Fruit fly (Drosophila melanogaster) whole organism, prepupa: ENCODE results near the gene CG8870.

ENCODE experiments used
- Blimp-1 ChIP-seq: fragments of 200-800 bp; sonication (Bioruptor generic); optimal IDR thresholded peaks from 3 replicates; lab custom pipeline; 2017; ENCODE audit warnings: missing biosample characterization, missing genetic modification characterization, mild to moderate bottlenecking, moderate library complexity, missing genetic modification reagents
- CG10631 ChIP-seq: fragments of 200-800 bp; sonication (Bioruptor generic); optimal IDR thresholded peaks from 2 replicates; lab custom pipeline; 2016; ENCODE audit warnings: missing biosample characterization, missing genetic modification characterization
- CG11902 ChIP-seq: fragments of 200-800 bp; sonication (Bioruptor generic); optimal IDR thresholded peaks from 3 replicates; lab custom pipeline; 2016; ENCODE audit warnings: missing biosample characterization, missing genetic modification characterization
- CG15336 ChIP-seq: fragments of 200-800 bp; sonication (Bioruptor generic); IDR thresholded peaks from 2 replicates; pipeline ENCODE4 v1.3.6; 2022; ENCODE audit warnings: missing biosample characterization, missing genetic modification characterization
- CG1621 ChIP-seq: fragments of 200-800 bp; sonication (Bioruptor generic); optimal IDR thresholded peaks from 3 replicates; lab custom pipeline; 2018; ENCODE audit warnings: missing biosample characterization, mild to moderate bottlenecking, missing genetic modification characterization
- CG3032 ChIP-seq: fragments of 200-800 bp; optimal IDR thresholded peaks from 2 replicates; lab custom pipeline; 2019; ENCODE audit warnings: missing biosample characterization, mild to moderate bottlenecking, missing genetic modification characterization, moderate library complexity
- CG32006 ChIP-seq: fragments of 200-800 bp; sonication (Bioruptor generic); optimal IDR thresholded peaks from 3 replicates; lab custom pipeline; 2017; ENCODE audit warnings: missing biosample characterization, mild to moderate bottlenecking, missing genetic modification characterization
- CG4318 ChIP-seq: fragments of 200-800 bp; sonication (Bioruptor generic); optimal IDR thresholded peaks from 3 replicates; lab custom pipeline; 2017; ENCODE audit warnings: missing biosample characterization, mild to moderate bottlenecking, missing genetic modification characterization
- CG6163 ChIP-seq: fragments of 200-800 bp; sonication (Bioruptor generic); IDR thresholded peaks from 3 replicates; pipeline ENCODE4 v1.3.6; 2022; ENCODE audit warnings: missing biosample characterization, missing genetic modification characterization
- CG6276 ChIP-seq: fragments of 200-800 bp; sonication (Bioruptor generic); optimal IDR thresholded peaks from 2 replicates; lab custom pipeline; 2017; ENCODE audit warnings: missing biosample characterization, mild to moderate bottlenecking, missing genetic modification characterization
- CG6792 ChIP-seq: fragments of 200-800 bp; sonication (Bioruptor generic); optimal IDR thresholded peaks from 3 replicates; lab custom pipeline; 2016; ENCODE audit warnings: missing biosample characterization, missing genetic modification characterization
- CG6854 ChIP-seq: fragments of 200-800 bp; sonication (Bioruptor generic); optimal IDR thresholded peaks from 2 replicates; lab custom pipeline; 2017; ENCODE audit warnings: missing biosample characterization, mild to moderate bottlenecking, missing genetic modification characterization
- CG8319 ChIP-seq: fragments of 200-800 bp; sonication (Bioruptor generic); optimal IDR thresholded peaks from 3 replicates; lab custom pipeline; 2016; ENCODE audit warnings: missing biosample characterization, missing genetic modification characterization
- CG9139 ChIP-seq: fragments of 200-800 bp; sonication (Bioruptor generic); optimal IDR thresholded peaks from 3 replicates; lab custom pipeline; 2017; ENCODE audit warnings: missing biosample characterization, mild to moderate bottlenecking, missing genetic modification characterization
- Eip75B ChIP-seq: fragments of 200-800 bp; sonication (Bioruptor generic); optimal IDR thresholded peaks from 3 replicates; lab custom pipeline; 2016; ENCODE audit warnings: missing biosample characterization, missing genetic modification characterization
- Eip78C ChIP-seq: fragments of 200-800 bp; sonication (Bioruptor generic); peaks from one replicate; lab custom pipeline; 2016; ENCODE audit warnings: missing biosample characterization, missing genetic modification characterization
- Eip93F ChIP-seq: fragments of 200-800 bp; sonication (Bioruptor generic); optimal IDR thresholded peaks from 2 replicates; lab custom pipeline; 2016; ENCODE audit warnings: missing biosample characterization, mild to moderate bottlenecking, missing genetic modification characterization
- Ets21C ChIP-seq: fragments of 200-800 bp; sonication (Bioruptor generic); optimal IDR thresholded peaks from 3 replicates; lab custom pipeline; 2016; ENCODE audit warnings: missing biosample characterization, missing genetic modification characterization
- Ets96B ChIP-seq: fragments of 200-800 bp; optimal IDR thresholded peaks from 2 replicates; lab custom pipeline; 2019; ENCODE audit warnings: missing biosample characterization, mild to moderate bottlenecking, missing genetic modification characterization, moderate library complexity
- Hr38 ChIP-seq: sonication (Bioruptor generic); optimal IDR thresholded peaks from 2 replicates; lab custom pipeline; 2016; ENCODE audit warnings: missing biosample characterization, missing genetic modification characterization
- Hr39 ChIP-seq: fragments of 200-800 bp; sonication (Bioruptor generic); optimal IDR thresholded peaks from 2 replicates; lab custom pipeline; 2016; ENCODE audit warnings: missing biosample characterization, missing genetic modification characterization
- Hr4 ChIP-seq: fragments of 200-800 bp; sonication (Bioruptor generic); optimal IDR thresholded peaks from 3 replicates; lab custom pipeline; 2016; ENCODE audit warnings: missing biosample characterization, missing genetic modification characterization
- Lpt ChIP-seq: fragments of 200-800 bp; sonication (Bioruptor generic); optimal IDR thresholded peaks from 3 replicates; lab custom pipeline; 2016; ENCODE audit warnings: missing biosample characterization, missing genetic modification characterization
- Met ChIP-seq: fragments of 200-800 bp; sonication (Bioruptor generic); optimal IDR thresholded peaks from 3 replicates; lab custom pipeline; 2016; ENCODE audit warnings: missing biosample characterization, missing genetic modification characterization
- OdsH ChIP-seq: fragments of 200-800 bp; sonication (Bioruptor generic); optimal IDR thresholded peaks from 3 replicates; lab custom pipeline; 2016; ENCODE audit warnings: missing biosample characterization, missing genetic modification characterization
- Smox ChIP-seq: fragments of 200-800 bp; sonication (Bioruptor generic); optimal IDR thresholded peaks from 3 replicates; lab custom pipeline; 2016; ENCODE audit warnings: missing biosample characterization, missing genetic modification characterization
- Sox102F ChIP-seq: fragments of 200-800 bp; sonication (Bioruptor generic); optimal IDR thresholded peaks from 2 replicates; lab custom pipeline; 2016; ENCODE audit warnings: missing biosample characterization, mild to moderate bottlenecking, missing genetic modification characterization
- Sox14 ChIP-seq: fragments of 200-800 bp; sonication (Bioruptor generic); optimal IDR thresholded peaks from 3 replicates; lab custom pipeline; 2016; ENCODE audit warnings: missing biosample characterization, missing genetic modification characterization
- Sox15 ChIP-seq: fragments of 200-800 bp; sonication (Bioruptor generic); optimal IDR thresholded peaks from 3 replicates; lab custom pipeline; 2016; ENCODE audit warnings: missing biosample characterization, missing genetic modification characterization
- achi ChIP-seq: fragments of 200-800 bp; sonication (Bioruptor generic); optimal IDR thresholded peaks from 3 replicates; lab custom pipeline; 2016; ENCODE audit warnings: missing biosample characterization, missing genetic modification characterization
- acj6 ChIP-seq: fragments of 200-800 bp; sonication (Bioruptor generic); optimal IDR thresholded peaks from 3 replicates; lab custom pipeline; 2016; ENCODE audit warnings: missing biosample characterization, missing genetic modification characterization
- cyc ChIP-seq: fragments of 200-800 bp; sonication (Bioruptor generic); optimal IDR thresholded peaks from 3 replicates; lab custom pipeline; 2016; ENCODE audit warnings: missing biosample characterization, missing genetic modification characterization
- dac ChIP-seq: fragments of 200-800 bp; sonication (Bioruptor generic); optimal IDR thresholded peaks from 2 replicates; lab custom pipeline; 2017; ENCODE audit warnings: missing biosample characterization, mild to moderate bottlenecking, missing genetic modification characterization
- dsx ChIP-seq: fragments of 200-800 bp; optimal IDR thresholded peaks from 3 replicates; lab custom pipeline; 2019; ENCODE audit warnings: missing biosample characterization, mild to moderate bottlenecking, missing genetic modification characterization, moderate library complexity; ENCODE audit not compliant: poor library complexity, severe bottlenecking
- esn ChIP-seq: fragments of 200-800 bp; sonication (Bioruptor generic); optimal IDR thresholded peaks from 2 replicates; lab custom pipeline; 2016; ENCODE audit warnings: missing biosample characterization, mild to moderate bottlenecking, missing genetic modification characterization, moderate library complexity
- fd59A ChIP-seq: fragments of 200-800 bp; sonication (Bioruptor generic); optimal IDR thresholded peaks from 2 replicates; lab custom pipeline; 2017; ENCODE audit warnings: missing biosample characterization, mild to moderate bottlenecking, missing genetic modification characterization, missing genetic modification reagents
- fkh ChIP-seq: fragments of 200-800 bp; sonication (Bioruptor generic); optimal IDR thresholded peaks from 3 replicates; lab custom pipeline; 2017; ENCODE audit warnings: missing biosample characterization, mild to moderate bottlenecking, missing genetic modification characterization, moderate library complexity
- lz ChIP-seq: fragments of 200-800 bp; sonication (Bioruptor generic); optimal IDR thresholded peaks from 3 replicates; lab custom pipeline; 2016; ENCODE audit warnings: missing biosample characterization, missing genetic modification characterization
- pdm3 ChIP-seq: fragments of 200-800 bp; sonication (Bioruptor generic); optimal IDR thresholded peaks from 3 replicates; lab custom pipeline; 2016; ENCODE audit warnings: missing biosample characterization, missing genetic modification characterization
- salr ChIP-seq, 2 experiments: fragments of 200-800 bp; sonication (Bioruptor generic); optimal IDR thresholded peaks; 3 replicates each; lab custom pipeline; 2016 to 2018; ENCODE audit warnings: missing biosample characterization in 2 of 2, missing genetic modification characterization in 2 of 2, mild to moderate bottlenecking in 1 of 2
- svp ChIP-seq: fragments of 200-800 bp; sonication (Bioruptor generic); peaks from one replicate; lab custom pipeline; 2016; ENCODE audit warnings: missing biosample characterization, missing genetic modification characterization
- topi ChIP-seq: fragments of 200-800 bp; sonication (Bioruptor generic); optimal IDR thresholded peaks from 3 replicates; lab custom pipeline; 2016; ENCODE audit warnings: missing biosample characterization, missing genetic modification characterization

CG8870 gene

dm6 chr3R:13401722-13402296, 22.2 kb downstream of the CG8870 start, which contains the start of gene GILT1 (continued):
- TF ChIP-seq Ets21C (GFP tag; lab: Kevin White, UChicago): no peak
- TF ChIP-seq fkh (GFP tag; lab: Kevin White, UChicago): peak; percentile 11
- TF ChIP-seq Hr38: no peak
- no peak for TF ChIP-seq cyc (GFP tag; lab: Kevin White, UChicago)
- TF ChIP-seq CG6276 (GFP tag; lab: Kevin White, UChicago): no peak
- no peak for TF ChIP-seq CG4318 (GFP tag; lab: Kevin White, UChicago)
- no peak for TF ChIP-seq Hr39 (GFP tag; lab: Kevin White, UChicago)
- no peak for TF ChIP-seq CG8319 (GFP tag; lab: Kevin White, UChicago)
- no peak for TF ChIP-seq CG11902
- TF ChIP-seq Smox (GFP tag; lab: Kevin White, UChicago): peak; percentile 30
- no peak for TF ChIP-seq Lpt (GFP tag; lab: Kevin White, UChicago)
- no peak for TF ChIP-seq CG6792 (GFP tag; lab: Kevin White, UChicago)
- no peak for TF ChIP-seq CG9139 (GFP tag; lab: Kevin White, UChicago)
- TF ChIP-seq CG10631 (GFP tag; lab: Kevin White, UChicago): no peak
- no peak for TF ChIP-seq fd59A

- TF ChIP-seq Ets96B: no peak
- no peak for TF ChIP-seq Met
- TF ChIP-seq lz (GFP tag; lab: Kevin White, UChicago): peak; percentile 3
- peak; percentile 24 for TF ChIP-seq CG3032 (tag; lab: Kevin White, UChicago)
- no peak for TF ChIP-seq CG4318 (GFP tag; lab: Kevin White, UChicago)
- no peak for TF ChIP-seq esn
- peak; percentile 13 for TF ChIP-seq Hr39 (GFP tag; lab: Kevin White, UChicago)
- TF ChIP-seq CG1621 (tag; lab: Kevin White, UChicago): no peak
- no peak for TF ChIP-seq acj6 (GFP tag; lab: Kevin White, UChicago)
- TF ChIP-seq fkh (GFP tag; lab: Kevin White, UChicago): peak; percentile 98
- TF ChIP-seq Eip93F (GFP tag; lab: Kevin White, UChicago): no peak
These were observed 23.4 kb downstream of the CG8870 start, which contains the start of gene Dpm3 for dm6 chr3R:13403032-13403459. Gene Dpm3 (minus strand): TSS chr3R:13403051.

dm6 chr3R:13404841-13405441, 25.3 kb downstream of the CG8870 start, which contains the start of gene yellow-e3:
Gene yellow-e3 (minus strand): TSS chr3R:13404870.
- TF ChIP-seq Met: no peak
- TF ChIP-seq OdsH (GFP tag; lab: Kevin White, UChicago): no peak
- no peak for TF ChIP-seq CG6163 (GFP tag; lab: Robert Waterston, UW)
- no peak for TF ChIP-seq dac (GFP tag; lab: Kevin White, UChicago)
- no peak for TF ChIP-seq topi
- no peak for TF ChIP-seq lz (GFP tag; lab: Kevin White, UChicago)
- no peak for TF ChIP-seq Hr4 (GFP tag; lab: Kevin White, UChicago)

- TF ChIP-seq dsx (GFP tag; lab: Kevin White, UChicago): peak; percentile 23
- peak; percentile 1 for TF ChIP-seq Eip78C
- peak; percentile 55 for TF ChIP-seq svp (GFP tag; lab: Kevin White, UChicago)
- no peak for TF ChIP-seq Sox14
- TF ChIP-seq Blimp-1: no peak
These were observed 27.3 kb downstream of the CG8870 start, which contains the start of gene yellow-e2 for dm6 chr3R:13406898-13407297. Gene yellow-e2 (minus strand): TSS chr3R:13406998.

- TF ChIP-seq Sox102F (GFP tag; lab: Kevin White, UChicago) (no peak), dac (GFP tag; lab: Kevin White, UChicago) (no peak), Sox15 (GFP tag; lab: Kevin White, UChicago) (no peak), CG15336 (GFP tag; lab: Robert Waterston, UW) (peak; percentile 40; the same call in 1 of the 2 replicates), CG4318 (GFP tag; lab: Kevin White, UChicago) (peak; percentile 28), Ets21C (GFP tag; lab: Kevin White, UChicago) (no peak), pdm3 (GFP tag; lab: Kevin White, UChicago) (peak; percentile 7), Eip78C (peak; percentile 62), topi (no peak), CG6854 (GFP tag; lab: Kevin White, UChicago) (no peak), salr (GFP tag; optimal IDR thresholded peaks at IDR 0.05; lab: Kevin White, UChicago) (no peak), esn (no peak), CG32006 (GFP tag; lab: Kevin White, UChicago) (peak; percentile 67), fd59A (no peak), CG9139 (GFP tag; lab: Kevin White, UChicago) (no peak), Eip75B (GFP tag; lab: Kevin White, UChicago) (no peak), Lpt (GFP tag; lab: Kevin White, UChicago) (peak; percentile 5), CG6276 (GFP tag; lab: Kevin White, UChicago) (peak; percentile 50), achi (no peak)
These were observed 33.1 kb downstream of the CG8870 start for dm6 chr3R:13412704-13413103.
